Worm (Caenorhabditis elegans) whole organism, mixed stage, embryonic: ENCODE results near the gene fbxb-72.

Experiments used
- bed-3 ChIP-seq: fragments of 200-800 bp; sonication (Bioruptor generic); optimal IDR thresholded peaks from 3 replicates; lab custom pipeline; 2018; ENCODE audit warnings: mild to moderate bottlenecking, missing genetic modification characterization, moderate library complexity, missing compliant biosample characterization
- ceh-43 ChIP-seq: fragments of 200-800 bp; sonication (Bioruptor generic); optimal IDR thresholded peaks from 2 replicates; lab custom pipeline; 2018; ENCODE audit warnings: mild to moderate bottlenecking, missing genetic modification characterization, moderate library complexity, missing compliant biosample characterization
- ceh-83 ChIP-seq: fragments of 200-800 bp; sonication (Bioruptor generic); optimal IDR thresholded peaks from 2 replicates; lab custom pipeline; 2018; ENCODE audit warnings: mild to moderate bottlenecking, missing genetic modification characterization, missing compliant biosample characterization
- ces-1 ChIP-seq: fragments of 150-350 bp; optimal IDR thresholded peaks from 2 replicates; lab custom pipeline; 2014; ENCODE audit warnings: missing biosample characterization, missing genetic modification reagents, missing genetic modification characterization
- drap-1 ChIP-seq: fragments of 200-800 bp; sonication (Bioruptor generic); optimal IDR thresholded peaks from 3 replicates; lab custom pipeline; 2018; ENCODE audit warnings: mild to moderate bottlenecking, missing genetic modification characterization, missing compliant biosample characterization
- elt-1 ChIP-seq: sonication (generic microtip); optimal IDR thresholded peaks from 2 replicates; lab custom pipeline; 2017; ENCODE audit warnings: missing genetic modification characterization, mild to moderate bottlenecking, missing compliant biosample characterization, antibody characterized with exemption, moderate library complexity, borderline replicate concordance; ENCODE audit not compliant: insufficient read depth
- lin-13 ChIP-seq: fragments of 150-350 bp; optimal IDR thresholded peaks from 2 replicates; lab custom pipeline; 2014; ENCODE audit warnings: missing biosample characterization, missing genetic modification characterization
- lsy-2 ChIP-seq: fragments of 150-350 bp; optimal IDR thresholded peaks from 2 replicates; lab custom pipeline; 2014; ENCODE audit warnings: missing biosample characterization, missing genetic modification characterization
- nhr-2 ChIP-seq: fragments of 150-350 bp; optimal IDR thresholded peaks from 2 replicates; lab custom pipeline; 2014; ENCODE audit warnings: missing biosample characterization, missing genetic modification characterization
- nhr-237 ChIP-seq: fragments of 150-350 bp; optimal IDR thresholded peaks from 2 replicates; lab custom pipeline; 2014; ENCODE audit warnings: missing biosample characterization, missing genetic modification characterization
- nhr-28 ChIP-seq: fragments of 150-350 bp; optimal IDR thresholded peaks from 2 replicates; lab custom pipeline; 2014; ENCODE audit warnings: missing biosample characterization, missing genetic modification characterization
- sptf-1 ChIP-seq: sonication (generic microtip); optimal IDR thresholded peaks from 2 replicates; lab custom pipeline; 2017; ENCODE audit warnings: mild to moderate bottlenecking, missing genetic modification characterization, moderate library complexity, missing compliant biosample characterization
- unc-62 ChIP-seq: fragments of 150-350 bp; optimal IDR thresholded peaks from 2 replicates; lab custom pipeline; 2014; ENCODE audit warnings: missing biosample characterization, missing genetic modification reagents, missing genetic modification characterization

- TF ChIP-seq nhr-28 (tag; lab: Kevin White, UChicago) = no peak
- no peak for TF ChIP-seq elt-1 (tag; lab: Kevin White, UChicago)
- TF ChIP-seq ces-1 = no peak
- TF ChIP-seq nhr-237 (tag; lab: Kevin White, UChicago) = no peak
- TF ChIP-seq bed-3 (GFP tag; lab: Kevin White, UChicago) = no peak
- no peak for TF ChIP-seq drap-1 (GFP tag; lab: Kevin White, UChicago)
- TF ChIP-seq unc-62 (GFP tag; lab: Kevin White, UChicago) = no peak
- no peak for TF ChIP-seq sptf-1
- no peak for TF ChIP-seq nhr-2 (tag; lab: Kevin White, UChicago)
- no peak for TF ChIP-seq ceh-83 (GFP tag; lab: Kevin White, UChicago)
- no peak for TF ChIP-seq lsy-2 (tag; lab: Kevin White, UChicago)
- no peak for TF ChIP-seq lin-13 (tag; lab: Kevin White, UChicago)
- TF ChIP-seq ceh-43 (GFP tag; lab: Kevin White, UChicago) = no peak
Observed at ce11 chrV:712882-713281, 10.9 kb downstream of the fbxb-72 start, which contains the start of gene cyp-33C11.
